Worm (Caenorhabditis elegans) whole organism, young adult: ENCODE results near the gene lido-12.

Experiments
- F10E7.11 ChIP-seq: sonication (generic microtip); optimal IDR thresholded peaks from 2 replicates; lab custom pipeline; 2017; ENCODE audit warnings: mild to moderate bottlenecking, missing genetic modification characterization, moderate library complexity, missing compliant biosample characterization
- F22D6.2 ChIP-seq: sonication (generic microtip); optimal IDR thresholded peaks from 2 replicates; lab custom pipeline; 2016; ENCODE audit warnings: mild to moderate bottlenecking, missing genetic modification characterization, missing compliant biosample characterization
- F33H1.4 ChIP-seq: fragments of 200-800 bp; sonication (Bioruptor generic); IDR thresholded peaks from 2 replicates; pipeline ENCODE4 v1.3.6; 2022; ENCODE audit warnings: missing genetic modification reagents, missing genetic modification characterization, missing compliant biosample characterization
- F37B4.10 ChIP-seq: fragments of 200-800 bp; sonication (Bioruptor generic); IDR thresholded peaks from 2 replicates; pipeline ENCODE4 v1.3.6; 2022; ENCODE audit warnings: missing genetic modification characterization, missing compliant biosample characterization
- F39B2.1 ChIP-seq: fragments of 200-800 bp; sonication (Bioruptor generic); IDR thresholded peaks from 2 replicates; pipeline ENCODE4 v1.3.6; 2022; ENCODE audit warnings: missing genetic modification reagents, missing genetic modification characterization, missing compliant biosample characterization
- F49E8.2 ChIP-seq: sonication (generic microtip); optimal IDR thresholded peaks from 3 replicates; lab custom pipeline; 2017; ENCODE audit warnings: missing genetic modification characterization, mild to moderate bottlenecking, missing compliant biosample characterization, antibody characterized with exemption, moderate library complexity; ENCODE audit not compliant: insufficient read depth
- F52B5.7 ChIP-seq: sonication (generic microtip); optimal IDR thresholded peaks from 2 replicates; lab custom pipeline; 2016; ENCODE audit warnings: mild to moderate bottlenecking, missing genetic modification characterization, missing compliant biosample characterization
- F55B11.4 ChIP-seq: sonication (generic microtip); optimal IDR thresholded peaks from 2 replicates; lab custom pipeline; 2016; ENCODE audit warnings: missing compliant biosample characterization, missing genetic modification characterization, borderline replicate concordance; ENCODE audit not compliant: insufficient read depth
- Y53G8AR.9 ChIP-seq: fragments of 200-800 bp; sonication (Bioruptor generic); conservative IDR thresholded peaks from 2 replicates; pipeline ENCODE4 v1.3.6; 2022; ENCODE audit warnings: missing genetic modification reagents, missing genetic modification characterization, missing compliant biosample characterization
- Y79H2A.3 ChIP-seq: fragments of 200-800 bp; sonication (Bioruptor generic); conservative IDR thresholded peaks from 2 replicates; pipeline ENCODE4 v1.3.6; 2022; ENCODE audit warnings: missing genetic modification reagents, missing genetic modification characterization, missing compliant biosample characterization
- ZK185.1 ChIP-seq: sonication (generic microtip); optimal IDR thresholded peaks from 2 replicates; lab custom pipeline; 2016; ENCODE audit warnings: mild to moderate bottlenecking, missing genetic modification characterization, missing compliant biosample characterization; ENCODE audit not compliant: poor library complexity, severe bottlenecking
- akir-1 ChIP-seq: fragments of 200-800 bp; sonication (Bioruptor generic); optimal IDR thresholded peaks from 2 replicates; lab custom pipeline; 2018; ENCODE audit warnings: mild to moderate bottlenecking, missing genetic modification characterization, moderate library complexity, missing compliant biosample characterization
- attf-6 ChIP-seq: fragments of 200-800 bp; sonication (Bioruptor generic); IDR thresholded peaks from 2 replicates; pipeline ENCODE4 v1.3.6; 2022; ENCODE audit warnings: missing genetic modification reagents, missing genetic modification characterization, missing compliant biosample characterization
- ceh-100 ChIP-seq: fragments of 200-800 bp; sonication (Bioruptor generic); IDR thresholded peaks from 2 replicates; pipeline ENCODE4 v1.3.6; 2022; ENCODE audit warnings: missing genetic modification reagents, missing genetic modification characterization, missing compliant biosample characterization
- ceh-40 ChIP-seq: fragments of 200-800 bp; sonication (Bioruptor generic); IDR thresholded peaks from 2 replicates; pipeline ENCODE4 v1.3.6; 2022; ENCODE audit warnings: missing genetic modification characterization, missing compliant biosample characterization
- ceh-58 ChIP-seq: fragments of 200-800 bp; sonication (Bioruptor generic); IDR thresholded peaks from 2 replicates; pipeline ENCODE4 v1.3.6; 2022; ENCODE audit warnings: missing genetic modification characterization, missing compliant biosample characterization
- chd-7 ChIP-seq: sonication (generic microtip); optimal IDR thresholded peaks from 2 replicates; lab custom pipeline; 2016; ENCODE audit warnings: mild to moderate bottlenecking, missing genetic modification characterization, moderate library complexity, missing compliant biosample characterization
- dox-1 ChIP-seq: fragments of 200-800 bp; sonication (Bioruptor generic); IDR thresholded peaks from 2 replicates; pipeline ENCODE4 v1.3.6; 2022; ENCODE audit warnings: missing genetic modification reagents, missing genetic modification characterization, missing compliant biosample characterization
- egrh-3 ChIP-seq: fragments of 200-800 bp; sonication (Bioruptor generic); IDR thresholded peaks from 2 replicates; pipeline ENCODE4 v1.3.6; 2022; ENCODE audit warnings: missing genetic modification reagents, missing genetic modification characterization, missing compliant biosample characterization
- ets-4 ChIP-seq: fragments of 200-800 bp; sonication (Bioruptor generic); optimal IDR thresholded peaks from 2 replicates; lab custom pipeline; 2018; ENCODE audit warnings: mild to moderate bottlenecking, missing genetic modification characterization, missing compliant biosample characterization
- let-526 ChIP-seq: fragments of 200-800 bp; sonication (Bioruptor generic); IDR thresholded peaks from 2 replicates; pipeline ENCODE4 v1.3.6; 2022; ENCODE audit warnings: missing genetic modification reagents, missing genetic modification characterization, missing compliant biosample characterization
- lin-35 ChIP-seq, 3 experiments: fragments of 150-350 bp in 2 of 3; sonication (generic microtip) in 1 of 3; optimal IDR thresholded peaks; 2 replicates each; lab custom pipeline; 2014 to 2018; ENCODE audit warnings: missing biosample characterization in 3 of 3, missing genetic modification characterization in 3 of 3, missing genetic modification reagents in 3 of 3
- lin-40 ChIP-seq: sonication (generic microtip); optimal IDR thresholded peaks from 2 replicates; lab custom pipeline; 2016; ENCODE audit warnings: missing genetic modification characterization, mild to moderate bottlenecking, missing compliant biosample characterization, missing genotype, missing genetic modification reagents
- lir-1 ChIP-seq: fragments of 200-800 bp; sonication (Bioruptor generic); conservative IDR thresholded peaks from 2 replicates; pipeline ENCODE4 v1.3.6; 2022; ENCODE audit warnings: missing genetic modification reagents, missing genetic modification characterization, missing compliant biosample characterization
- lsl-1 ChIP-seq: fragments of 200-800 bp; sonication (Bioruptor generic); optimal IDR thresholded peaks from 2 replicates; lab custom pipeline; 2018; ENCODE audit warnings: mild to moderate bottlenecking, missing genetic modification characterization, moderate library complexity, missing compliant biosample characterization
- lsy-27 ChIP-seq: sonication (generic microtip); optimal IDR thresholded peaks from 2 replicates; lab custom pipeline; 2017; ENCODE audit warnings: missing genetic modification characterization, mild to moderate bottlenecking, missing compliant biosample characterization, antibody characterized with exemption, missing genotype, borderline replicate concordance; ENCODE audit not compliant: insufficient read depth
- mcd-1 ChIP-seq: fragments of 200-800 bp; sonication (Bioruptor generic); IDR thresholded peaks from 2 replicates; pipeline ENCODE4 v1.3.6; 2022; ENCODE audit warnings: missing genetic modification reagents, missing genetic modification characterization, missing compliant biosample characterization
- mel-28 ChIP-seq: sonication (generic microtip); optimal IDR thresholded peaks from 2 replicates; lab custom pipeline; 2016; ENCODE audit warnings: borderline replicate concordance, mild to moderate bottlenecking, missing genetic modification characterization, missing compliant biosample characterization
- nfya-1 ChIP-seq: sonication (generic microtip); optimal IDR thresholded peaks from 2 replicates; lab custom pipeline; 2017; ENCODE audit warnings: antibody characterized with exemption, missing compliant biosample characterization, missing genetic modification characterization, borderline replicate concordance; ENCODE audit not compliant: insufficient read depth
- rcor-1 ChIP-seq: fragments of 200-800 bp; sonication (Bioruptor generic); IDR thresholded peaks from 2 replicates; pipeline ENCODE4 v1.3.6; 2022; ENCODE audit warnings: missing genetic modification reagents, missing genetic modification characterization, missing compliant biosample characterization
- repo-1 ChIP-seq: sonication (generic microtip); optimal IDR thresholded peaks from 2 replicates; lab custom pipeline; 2017; ENCODE audit warnings: mild to moderate bottlenecking, missing genetic modification characterization, missing compliant biosample characterization
- sea-2 ChIP-seq: fragments of 200-800 bp; sonication (Bioruptor generic); IDR thresholded peaks from 2 replicates; pipeline ENCODE4 v1.3.6; 2022; ENCODE audit warnings: missing genetic modification characterization, missing compliant biosample characterization
- snpc-1.1 ChIP-seq: sonication (generic microtip); optimal IDR thresholded peaks from 2 replicates; lab custom pipeline; 2017; ENCODE audit warnings: missing genetic modification characterization, mild to moderate bottlenecking, missing compliant biosample characterization, antibody characterized with exemption, moderate library complexity, missing genotype, missing genetic modification reagents; ENCODE audit not compliant: insufficient read depth
- snpc-1.3 ChIP-seq: sonication (generic microtip); optimal IDR thresholded peaks from 2 replicates; lab custom pipeline; 2017; ENCODE audit warnings: missing genetic modification characterization, mild to moderate bottlenecking, missing compliant biosample characterization, antibody characterized with exemption, moderate library complexity, missing genotype, missing genetic modification reagents; ENCODE audit not compliant: insufficient read depth
- snpc-3.4 ChIP-seq: sonication (generic microtip); optimal IDR thresholded peaks from 2 replicates; lab custom pipeline; 2017; ENCODE audit warnings: missing genetic modification characterization, mild to moderate bottlenecking, missing compliant biosample characterization, antibody characterized with exemption, moderate library complexity, missing genotype, missing genetic modification reagents
- snpc-4 ChIP-seq, 5 experiments: fragments of 150-350 bp in 1 of 5; sonication (generic microtip) in 4 of 5; optimal IDR thresholded peaks; 2 replicates each; lab custom pipeline; 2014 to 2018; ENCODE audit warnings: missing genetic modification characterization in 5 of 5, missing biosample characterization in 3 of 5, antibody characterized with exemption in 2 of 5, mild to moderate bottlenecking in 2 of 5, missing compliant biosample characterization in 2 of 5, missing genotype in 2 of 5, moderate library complexity in 2 of 5, missing genetic modification reagents in 1 of 5
- somi-1 ChIP-seq: fragments of 200-800 bp; sonication (Bioruptor generic); optimal IDR thresholded peaks from 2 replicates; lab custom pipeline; 2018; ENCODE audit warnings: mild to moderate bottlenecking, missing genetic modification characterization, missing compliant biosample characterization
- sptf-2 ChIP-seq: fragments of 200-800 bp; sonication (Bioruptor generic); optimal IDR thresholded peaks from 2 replicates; lab custom pipeline; 2018; ENCODE audit warnings: mild to moderate bottlenecking, missing genetic modification characterization, missing compliant biosample characterization
- tlf-1 ChIP-seq: fragments of 200-800 bp; sonication (Bioruptor generic); optimal IDR thresholded peaks from 2 replicates; lab custom pipeline; 2018; ENCODE audit warnings: mild to moderate bottlenecking, missing genetic modification characterization, missing compliant biosample characterization
- unc-130 ChIP-seq: sonication (generic microtip); optimal IDR thresholded peaks from 2 replicates; lab custom pipeline; 2016; ENCODE audit warnings: missing genetic modification reagents, missing genetic modification characterization, missing compliant biosample characterization
- zfh-2 ChIP-seq: fragments of 200-800 bp; sonication (Bioruptor generic); conservative IDR thresholded peaks from 2 replicates; pipeline ENCODE4 v1.3.6; 2022; ENCODE audit warnings: missing genetic modification reagents, missing genetic modification characterization, missing compliant biosample characterization
- zim-3 ChIP-seq: sonication (generic microtip); optimal IDR thresholded peaks from 2 replicates; lab custom pipeline; 2017; ENCODE audit warnings: mild to moderate bottlenecking, missing genetic modification characterization, moderate library complexity, missing compliant biosample characterization
- ztf-22 ChIP-seq: fragments of 200-800 bp; sonication (Bioruptor generic); optimal IDR thresholded peaks from 2 replicates; lab custom pipeline; 2018; ENCODE audit warnings: mild to moderate bottlenecking, missing genetic modification characterization, moderate library complexity, missing compliant biosample characterization
- ztf-26 ChIP-seq: sonication (generic microtip); optimal IDR thresholded peaks from 2 replicates; lab custom pipeline; 2017; ENCODE audit warnings: missing genetic modification characterization, missing compliant biosample characterization
- ztf-28 ChIP-seq: fragments of 200-800 bp; sonication (Bioruptor generic); IDR thresholded peaks from 2 replicates; pipeline ENCODE4 v1.3.6; 2022; ENCODE audit warnings: missing genetic modification reagents, missing genetic modification characterization, missing compliant biosample characterization
- ztf-3 ChIP-seq: fragments of 200-800 bp; sonication (Bioruptor generic); optimal IDR thresholded peaks from 2 replicates; lab custom pipeline; 2018; ENCODE audit warnings: mild to moderate bottlenecking, missing genetic modification characterization, missing compliant biosample characterization

Gene lido-12

ce11 chrII:2987122-2987556, 18.5 kb upstream of the lido-12 start:
- no peak for TF ChIP-seq ceh-100 (GFP tag; lab: Robert Waterston, UW)
- TF ChIP-seq ztf-28 (GFP tag; lab: Robert Waterston, UW), result 0 out of 2 replicates have a peak, but pooled peaks have one; percentile 30
- no peak for TF ChIP-seq Y79H2A.3 (GFP tag; lab: Robert Waterston, UW)
- TF ChIP-seq let-526 (GFP tag; lab: Robert Waterston, UW), result no peak
- TF ChIP-seq snpc-1.1 (tag; lab: Kevin White, UChicago), result no peak
- no peak for TF ChIP-seq unc-130
- no peak for TF ChIP-seq ets-4 (GFP tag; lab: Kevin White, UChicago)
- TF ChIP-seq nfya-1 (tag; lab: Kevin White, UChicago), result no peak
- no peak for TF ChIP-seq F37B4.10
- no peak for TF ChIP-seq rcor-1
- TF ChIP-seq F49E8.2, result no peak
- no peak for TF ChIP-seq ceh-58 (GFP tag; lab: Robert Waterston, UW)
- peak; percentile 57 for TF ChIP-seq F52B5.7 (tag; lab: Kevin White, UChicago)
- no peak for TF ChIP-seq Y53G8AR.9
- no peak for TF ChIP-seq ceh-40 (GFP tag; lab: Robert Waterston, UW)
- peak; percentile 37; the same call in 1 of the 2 replicates for TF ChIP-seq F39B2.1
- no peak for TF ChIP-seq snpc-1.3 (tag; lab: Kevin White, UChicago)
- TF ChIP-seq egrh-3 (GFP tag; lab: Robert Waterston, UW), result peak; percentile 39; the same call in 1 of the 2 replicates
- TF ChIP-seq dox-1, result 0 out of 2 replicates have a peak, but pooled peaks have one; percentile 41
- no peak for TF ChIP-seq repo-1 (tag; lab: Kevin White, UChicago)
- TF ChIP-seq snpc-4 (GFP tag; optimal IDR thresholded peaks at IDR 0.05; lab: Kevin White, UChicago), result no peak
- peak; percentile 7 to 82 (median 44) for TF ChIP-seq snpc-4 (tag; optimal IDR thresholded peaks at IDR 0.05; lab: Kevin White, UChicago)
- no peak for TF ChIP-seq ztf-22 (GFP tag; lab: Kevin White, UChicago)
- peak; percentile 21; the same call in 1 of the 2 replicates for TF ChIP-seq sea-2
- TF ChIP-seq lir-1 (GFP tag; lab: Robert Waterston, UW), result no peak
- no peak for TF ChIP-seq ZK185.1 (tag; lab: Kevin White, UChicago)
- TF ChIP-seq F10E7.11 (tag; lab: Kevin White, UChicago), result no peak
- no peak for TF ChIP-seq F33H1.4 (GFP tag; lab: Robert Waterston, UW)
- peak; percentile 33 for TF ChIP-seq somi-1 (GFP tag; lab: Kevin White, UChicago)
- TF ChIP-seq attf-6 (GFP tag; lab: Robert Waterston, UW), result no peak
- no peak for TF ChIP-seq lin-35 (GFP tag; optimal IDR thresholded peaks at IDR 0.05; lab: Kevin White, UChicago)
- TF ChIP-seq zfh-2 (GFP tag; lab: Robert Waterston, UW), result peak; percentile 77
- TF ChIP-seq F55B11.4, result no peak
- TF ChIP-seq sptf-2, result no peak
- TF ChIP-seq mel-28 (tag; lab: Kevin White, UChicago), result no peak
- TF ChIP-seq ztf-3 (GFP tag; lab: Kevin White, UChicago), result no peak
- TF ChIP-seq tlf-1 (GFP tag; lab: Kevin White, UChicago), result no peak
- TF ChIP-seq F22D6.2, result no peak
- TF ChIP-seq lsl-1 (GFP tag; lab: Kevin White, UChicago), result no peak
- TF ChIP-seq zim-3, result no peak
- no peak for TF ChIP-seq ztf-26 (tag; lab: Kevin White, UChicago)
- TF ChIP-seq snpc-3.4, result no peak
- TF ChIP-seq lin-40 (tag; lab: Kevin White, UChicago), result no peak
- TF ChIP-seq chd-7 (tag; lab: Kevin White, UChicago), result peak; percentile 59
- TF ChIP-seq lsy-27, result no peak
- TF ChIP-seq akir-1 (GFP tag; lab: Kevin White, UChicago), result no peak
- TF ChIP-seq mcd-1, result peak; percentile 30; the same call in 1 of the 2 replicates
